Worm (Caenorhabditis elegans) whole organism, dauer: ENCODE results near the gene srbc-21.
"Not testable (repeated sequence)": the region's sequence is repeated elsewhere in the genome, so short reads cannot be mapped to it uniquely, and the experiment has no call there.

Experiments used
- unc-62 ChIP-seq: sonication (generic microtip); optimal IDR thresholded peaks from 2 replicates; lab custom pipeline; 2017; ENCODE audit warnings: missing biosample characterization, missing genetic modification reagents, missing genetic modification characterization

Gene srbc-21

ce11 chrV:2144408-2144807, 10.9 kb upstream of the srbc-21 start, which contains the start of gene F22F7.12:
F22F7.12 (minus strand) TSS chrV:2144508.
- not testable (repeated sequence) for TF ChIP-seq unc-62 (GFP tag; lab: Kevin White, UChicago)

- TF ChIP-seq unc-62 (GFP tag; lab: Kevin White, UChicago), result no peak
Observed at ce11 chrV:2146044-2146443, 9.3 kb upstream of the srbc-21 start, which contains the start of gene str-52. str-52 (minus strand) TSS chrV:2146144.

- TF ChIP-seq unc-62 (GFP tag; lab: Kevin White, UChicago), result no peak
Observed at ce11 chrV:2146795-2147194, 8.5 kb upstream of the srbc-21 start, which contains the start of gene srbc-20. srbc-20 (plus strand) TSS chrV:2147095.

ce11 chrV:2149432-2149831, 5.9 kb upstream of the srbc-21 start, which contains the start of gene C45H4.21:
C45H4.21 (minus strand) TSS chrV:2149532.
- no peak for TF ChIP-seq unc-62 (GFP tag; lab: Kevin White, UChicago)

- no peak for TF ChIP-seq unc-62 (GFP tag; lab: Kevin White, UChicago)
Observed at ce11 chrV:2150876-2151275, 4.5 kb upstream of the srbc-21 start, which contains the start of gene C45H4.13. C45H4.13 (minus strand) TSS chrV:2150976.

- no peak for TF ChIP-seq unc-62 (GFP tag; lab: Kevin White, UChicago)
Observed at ce11 chrV:2151458-2151857, 3.9 kb upstream of the srbc-21 start, which contains the start of gene srbc-24. srbc-24 (plus strand) TSS chrV:2151758.

ce11 chrV:2153274-2153673, 2.1 kb upstream of the srbc-21 start, which contains the start of gene srbc-23:
srbc-23 (plus strand) TSS chrV:2153574.
- TF ChIP-seq unc-62 (GFP tag; lab: Kevin White, UChicago), result no peak

- TF ChIP-seq unc-62 (GFP tag; lab: Kevin White, UChicago), result no peak
Observed at ce11 chrV:2156830-2157229, 1.5 kb downstream of the srbc-21 start, which contains the start of gene srbc-22. srbc-22 (plus strand) TSS chrV:2157130.

ce11 chrV:2159331-2159730, 4.0 kb downstream of the srbc-21 start, which contains the start of gene C45H4.14:
C45H4.14 (minus strand) TSS chrV:2159431.
- TF ChIP-seq unc-62 (GFP tag; lab: Kevin White, UChicago), result no peak

- no peak for TF ChIP-seq unc-62 (GFP tag; lab: Kevin White, UChicago)
Observed at ce11 chrV:2163735-2164134, 8.4 kb downstream of the srbc-21 start, which contains the start of gene str-255. str-255 (minus strand) TSS chrV:2163835.

- TF ChIP-seq unc-62 (GFP tag; lab: Kevin White, UChicago), result no peak
Observed at ce11 chrV:2166679-2167078, 11.3 kb downstream of the srbc-21 start, which contains the start of gene srbc-19. srbc-19 (minus strand) TSS chrV:2166779.

ce11 chrV:2174465-2174864, 19.1 kb downstream of the srbc-21 start:
- TF ChIP-seq unc-62 (GFP tag; lab: Kevin White, UChicago), result no peak

- TF ChIP-seq unc-62 (GFP tag; lab: Kevin White, UChicago), result no peak
Observed at ce11 chrV:2175242-2175641, 19.9 kb downstream of the srbc-21 start, which contains the start of gene C45H4.18. C45H4.18 (plus strand) TSS chrV:2175542.

ce11 chrV:2177307-2177764, 22.0 kb downstream of the srbc-21 start, which contains the start of gene srbc-17:
srbc-17 (plus strand) TSS chrV:2177714.
- no peak for TF ChIP-seq unc-62 (GFP tag; lab: Kevin White, UChicago)

ce11 chrV:2179214-2179613, 23.9 kb downstream of the srbc-21 start, which contains the start of gene cyp-33C1:
cyp-33C1 (plus strand) TSS chrV:2179514.
- no peak for TF ChIP-seq unc-62 (GFP tag; lab: Kevin White, UChicago)

- TF ChIP-seq unc-62 (GFP tag; lab: Kevin White, UChicago), result no peak
Observed at ce11 chrV:2181738-2182137, 26.4 kb downstream of the srbc-21 start, which contains the start of gene srbc-16. srbc-16 (plus strand) TSS chrV:2182038.

ce11 chrV:2183162-2183561, 27.8 kb downstream of the srbc-21 start, which contains the start of gene cyp-33C2:
cyp-33C2 (plus strand) TSS chrV:2183488.
- no peak for TF ChIP-seq unc-62 (GFP tag; lab: Kevin White, UChicago)
